Fruit fly (Drosophila melanogaster) whole organism, embryonic: ENCODE measurements around the gene Sry-alpha.

Source experiments
- ATbp ChIP-seq: fragments of 200-800 bp; sonication (Bioruptor generic); optimal IDR thresholded peaks from 2 replicates; lab custom pipeline; 2017; ENCODE audit warnings: missing biosample characterization, mild to moderate bottlenecking, missing genetic modification characterization, missing genetic modification reagents
- Aef1 ChIP-seq: fragments of 200-800 bp; sonication (Bioruptor generic); IDR thresholded peaks from 3 replicates; pipeline ENCODE4 v1.3.6; 2022; ENCODE audit warnings: missing biosample characterization, missing genetic modification characterization
- Bgb ChIP-seq: fragments of 200-800 bp; sonication (Bioruptor generic); IDR thresholded peaks from 2 replicates; pipeline ENCODE4 v1.3.6; 2022; ENCODE audit warnings: missing biosample characterization, missing genetic modification characterization; ENCODE audit not compliant: partially characterized antibody
- C15 ChIP-seq: fragments of 200-800 bp; sonication (Bioruptor generic); IDR thresholded peaks from 3 replicates; pipeline ENCODE4 v1.3.6; 2022; ENCODE audit warnings: missing biosample characterization, missing genetic modification characterization
- CG10209 ChIP-seq: fragments of 200-800 bp; sonication (Bioruptor generic); optimal IDR thresholded peaks from 3 replicates; lab custom pipeline; 2017; ENCODE audit warnings: missing biosample characterization, mild to moderate bottlenecking, missing genetic modification characterization, missing genetic modification reagents
- CG10431 ChIP-seq: fragments of 200-800 bp; sonication (Bioruptor generic); optimal IDR thresholded peaks from 3 replicates; lab custom pipeline; 2018; ENCODE audit warnings: missing biosample characterization, mild to moderate bottlenecking, missing genetic modification characterization
- CG10462 ChIP-seq: fragments of 200-800 bp; sonication (Bioruptor generic); optimal IDR thresholded peaks from 2 replicates; lab custom pipeline; 2016; ENCODE audit warnings: missing biosample characterization, missing genetic modification characterization
- CG11696 ChIP-seq: fragments of 200-800 bp; sonication (Bioruptor generic); IDR thresholded peaks from 2 replicates; pipeline ENCODE4 v1.3.6; 2022; ENCODE audit warnings: missing biosample characterization, missing genetic modification characterization
- CG11723 ChIP-seq: fragments of 200-800 bp; sonication (Bioruptor generic); optimal IDR thresholded peaks from 2 replicates; lab custom pipeline; 2017; ENCODE audit warnings: missing biosample characterization, mild to moderate bottlenecking, missing genetic modification characterization
- CG13123 ChIP-seq: fragments of 200-800 bp; sonication (Bioruptor generic); optimal IDR thresholded peaks from 2 replicates; lab custom pipeline; 2016; ENCODE audit warnings: missing biosample characterization, missing genetic modification characterization
- CG13775 ChIP-seq: fragments of 200-800 bp; sonication (Bioruptor generic); optimal IDR thresholded peaks from 3 replicates; lab custom pipeline; 2017; ENCODE audit warnings: missing biosample characterization, mild to moderate bottlenecking, missing genetic modification characterization
- CG14050 ChIP-seq: fragments of 200-800 bp; sonication (Bioruptor generic); IDR thresholded peaks from 3 replicates; pipeline ENCODE4 v1.3.6; 2022; ENCODE audit warnings: missing biosample characterization, missing genetic modification characterization
- CG14441 ChIP-seq: fragments of 200-800 bp; sonication (Bioruptor generic); IDR thresholded peaks from 2 replicates; pipeline ENCODE4 v1.3.6; 2022; ENCODE audit warnings: missing biosample characterization, missing genetic modification characterization
- CG18599 ChIP-seq: fragments of 200-800 bp; sonication (Bioruptor generic); optimal IDR thresholded peaks from 3 replicates; lab custom pipeline; 2017; ENCODE audit warnings: missing biosample characterization, missing genetic modification characterization, mild to moderate bottlenecking, moderate library complexity, missing genetic modification reagents
- CG31441 ChIP-seq: fragments of 200-800 bp; sonication (Bioruptor generic); IDR thresholded peaks from 2 replicates; pipeline ENCODE4 v1.3.6; 2022; ENCODE audit warnings: missing biosample characterization, missing genetic modification characterization
- CG3726 ChIP-seq: fragments of 200-800 bp; sonication (Bioruptor generic); IDR thresholded peaks from 3 replicates; pipeline ENCODE4, ENCODE4 v1.3.6; 2022; ENCODE audit warnings: missing biosample characterization, missing genetic modification characterization
- CG4282 ChIP-seq: fragments of 200-800 bp; sonication (Bioruptor generic); optimal IDR thresholded peaks from 2 replicates; lab custom pipeline; 2016; ENCODE audit warnings: missing biosample characterization, missing genetic modification characterization
- CG4707 ChIP-seq: fragments of 200-800 bp; sonication (Bioruptor generic); optimal IDR thresholded peaks from 2 replicates; lab custom pipeline; 2018; ENCODE audit warnings: missing biosample characterization, mild to moderate bottlenecking, missing genetic modification characterization, moderate library complexity
- CG5245 ChIP-seq: fragments of 200-800 bp; sonication (Bioruptor generic); optimal IDR thresholded peaks from 3 replicates; lab custom pipeline; 2016; ENCODE audit warnings: missing biosample characterization, missing genetic modification characterization
- CG8290 ChIP-seq, 3 experiments: fragments of 200-800 bp; sonication (Bioruptor generic); optimal IDR thresholded peaks; 2 replicates each; lab custom pipeline; 2016 to 2019; ENCODE audit warnings: missing biosample characterization in 3 of 3, missing genetic modification characterization in 3 of 3, mild to moderate bottlenecking in 2 of 3, moderate library complexity in 1 of 3
- CG9215 ChIP-seq: fragments of 200-800 bp; sonication (Bioruptor generic); IDR thresholded peaks from 2 replicates; pipeline ENCODE4 v1.3.6; 2022; ENCODE audit warnings: missing biosample characterization, missing genetic modification characterization
- D19A ChIP-seq: fragments of 200-800 bp; optimal IDR thresholded peaks from 3 replicates; lab custom pipeline; 2019; ENCODE audit warnings: missing biosample characterization, mild to moderate bottlenecking, missing genetic modification characterization, moderate library complexity
- H2.0 ChIP-seq: fragments of 200-800 bp; sonication (Bioruptor generic); IDR thresholded peaks from 2 replicates; pipeline ENCODE4 v1.3.6; 2022; ENCODE audit warnings: missing biosample characterization, missing genetic modification characterization
- Max ChIP-seq: fragments of 200-800 bp; sonication (Bioruptor generic); optimal IDR thresholded peaks from 2 replicates; lab custom pipeline; 2016; ENCODE audit warnings: missing biosample characterization, mild to moderate bottlenecking, missing genetic modification characterization
- Myb ChIP-seq: fragments of 200-800 bp; sonication (Bioruptor generic); optimal IDR thresholded peaks from 2 replicates; lab custom pipeline; 2016; ENCODE audit warnings: missing biosample characterization, missing genetic modification characterization
- Rfx ChIP-seq: fragments of 200-800 bp; sonication (Bioruptor generic); IDR thresholded peaks from 2 replicates; pipeline ENCODE4 v1.3.6; 2022; ENCODE audit warnings: missing biosample characterization, missing genetic modification characterization
- Sin3A ChIP-seq: fragments of >200 bp; optimal IDR thresholded peaks from 2 replicates; lab custom pipeline; 2018
- Xbp1 ChIP-seq: fragments of 200-800 bp; sonication (Bioruptor generic); optimal IDR thresholded peaks from 3 replicates; lab custom pipeline; 2016; ENCODE audit warnings: missing biosample characterization, mild to moderate bottlenecking, missing genetic modification characterization
- btn ChIP-seq: fragments of 200-800 bp; sonication (Bioruptor generic); optimal IDR thresholded peaks from 2 replicates; lab custom pipeline; 2016; ENCODE audit warnings: missing biosample characterization, missing genetic modification characterization
- chif ChIP-seq, 2 experiments: fragments of 200-800 bp; sonication (Bioruptor generic); optimal IDR thresholded peaks; 3 replicates each; lab custom pipeline; 2016; ENCODE audit warnings: missing biosample characterization in 2 of 2, missing genetic modification characterization in 2 of 2
- ewg ChIP-seq: fragments of 200-800 bp; sonication (Bioruptor generic); optimal IDR thresholded peaks from 3 replicates; lab custom pipeline; 2017; ENCODE audit warnings: mild to moderate bottlenecking, missing biosample characterization, missing genetic modification reagents, missing genetic modification characterization
- fd96Cb ChIP-seq: fragments of 200-800 bp; sonication (Bioruptor generic); optimal IDR thresholded peaks from 2 replicates; lab custom pipeline; 2018; ENCODE audit warnings: missing biosample characterization, mild to moderate bottlenecking, missing genetic modification characterization, moderate library complexity
- gsb ChIP-seq: fragments of 200-800 bp; sonication (Bioruptor generic); IDR thresholded peaks from 2 replicates; pipeline ENCODE4 v1.3.6; 2022; ENCODE audit warnings: missing biosample characterization, missing genetic modification characterization
- gt ChIP-seq: fragments of 200-800 bp; sonication (Bioruptor generic); IDR thresholded peaks from 2 replicates; pipeline ENCODE4 v1.3.6; 2022; ENCODE audit warnings: missing biosample characterization, missing genetic modification characterization
- hkb ChIP-seq, 2 experiments: fragments of 200-800 bp in 1 of 2; fragments of >200 bp in 1 of 2; sonication (Bioruptor generic) in 1 of 2; IDR thresholded peaks in 1 of 2; optimal IDR thresholded peaks in 1 of 2; 2 replicates each; pipeline versions ENCODE4 v1.3.6 to Lab custom; 2017 to 2022; ENCODE audit warnings: missing biosample characterization in 1 of 2, missing genetic modification characterization in 1 of 2
- nerfin-1 ChIP-seq: fragments of 200-800 bp; sonication (Bioruptor generic); optimal IDR thresholded peaks from 3 replicates; lab custom pipeline; 2019; ENCODE audit warnings: missing biosample characterization, mild to moderate bottlenecking, missing genetic modification characterization, moderate library complexity
- nmo ChIP-seq: fragments of 200-800 bp; sonication (Bioruptor generic); optimal IDR thresholded peaks from 2 replicates; lab custom pipeline; 2018; ENCODE audit warnings: missing biosample characterization, mild to moderate bottlenecking, missing genetic modification characterization, moderate library complexity
- onecut ChIP-seq: fragments of 200-800 bp; sonication (Bioruptor generic); IDR thresholded peaks from 2 replicates; pipeline ENCODE4 v1.3.6; 2022; ENCODE audit warnings: missing biosample characterization, missing genetic modification characterization
- p53 ChIP-seq: fragments of 200-800 bp; sonication (Bioruptor generic); optimal IDR thresholded peaks from 2 replicates; lab custom pipeline; 2016; ENCODE audit warnings: missing biosample characterization, missing genetic modification characterization
- run ChIP-seq: fragments of 200-800 bp; sonication (Bioruptor generic); optimal IDR thresholded peaks from 3 replicates; lab custom pipeline; 2018; ENCODE audit warnings: missing biosample characterization, mild to moderate bottlenecking, missing genetic modification characterization
- shn ChIP-seq: fragments of 200-800 bp; sonication (Bioruptor generic); optimal IDR thresholded peaks from 3 replicates; lab custom pipeline; 2016; ENCODE audit warnings: missing biosample characterization, missing genetic modification characterization
- sim ChIP-seq: fragments of 200-800 bp; sonication (Bioruptor generic); IDR thresholded peaks from 2 replicates; pipeline ENCODE4 v1.3.6; 2022; ENCODE audit warnings: missing biosample characterization, missing genetic modification characterization
- slou ChIP-seq: fragments of 200-800 bp; sonication (Bioruptor generic); optimal IDR thresholded peaks from 3 replicates; lab custom pipeline; 2016; ENCODE audit warnings: missing biosample characterization, missing genetic modification characterization
- sna ChIP-seq: fragments of 200-800 bp; sonication (Bioruptor generic); IDR thresholded peaks from 2 replicates; pipeline ENCODE4 v1.3.6; 2022; ENCODE audit warnings: missing biosample characterization, missing genetic modification characterization; ENCODE audit not compliant: partially characterized antibody
- so ChIP-seq: fragments of 200-800 bp; sonication (Bioruptor generic); IDR thresholded peaks from 3 replicates; pipeline ENCODE4 v1.3.6; 2022; ENCODE audit warnings: missing biosample characterization, missing genetic modification characterization
- sob ChIP-seq: fragments of 200-800 bp; sonication (Bioruptor generic); IDR thresholded peaks from 2 replicates; pipeline ENCODE4 v1.3.6; 2022; ENCODE audit warnings: missing biosample characterization, missing genetic modification characterization
- sqz ChIP-seq: fragments of 200-800 bp; sonication (Bioruptor generic); optimal IDR thresholded peaks from 3 replicates; lab custom pipeline; 2018; ENCODE audit warnings: missing biosample characterization, mild to moderate bottlenecking, missing genetic modification characterization
- sr ChIP-seq: fragments of 200-800 bp; sonication (Bioruptor generic); IDR thresholded peaks from 3 replicates; pipeline ENCODE4 v1.3.6; 2022; ENCODE audit warnings: missing biosample characterization, missing genetic modification characterization
- tap ChIP-seq: fragments of 200-800 bp; optimal IDR thresholded peaks from 3 replicates; lab custom pipeline; 2019; ENCODE audit warnings: missing biosample characterization, mild to moderate bottlenecking, missing genetic modification characterization, moderate library complexity
- tin ChIP-seq: fragments of 200-800 bp; sonication (Bioruptor generic); optimal IDR thresholded peaks from 3 replicates; lab custom pipeline; 2016; ENCODE audit warnings: missing biosample characterization, missing genetic modification characterization
- usp ChIP-seq: fragments of >200 bp; optimal IDR thresholded peaks from 2 replicates; lab custom pipeline; 2017; ENCODE audit warnings: missing biosample characterization, missing genetic modification characterization

Gene Sry-alpha

DNA sequence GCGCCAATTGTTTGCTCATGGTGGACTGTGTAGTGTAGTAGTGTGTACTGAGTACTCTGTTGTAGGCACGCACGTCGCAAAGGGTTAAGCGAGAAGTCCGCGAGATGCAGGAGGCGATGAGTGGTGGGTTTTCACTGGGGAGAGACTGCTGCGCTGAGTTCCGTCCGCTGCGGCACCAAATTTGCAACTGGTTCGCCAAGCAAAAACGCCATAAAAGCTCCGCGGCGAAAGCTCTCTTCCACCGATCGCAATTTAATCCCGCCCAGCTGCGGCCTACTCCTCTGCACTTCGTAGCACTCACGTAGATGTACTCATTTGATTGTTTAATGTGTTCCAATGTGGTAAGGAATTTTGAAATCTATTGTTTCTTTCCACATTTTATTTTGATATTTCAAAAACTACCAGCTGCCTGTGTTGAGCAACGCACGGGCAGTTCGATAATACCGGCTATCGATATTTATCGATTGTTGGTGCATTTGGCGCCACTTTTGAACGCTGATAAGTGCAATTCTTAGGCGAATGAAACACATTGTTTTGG lies 24.5 kb upstream of the Sry-alpha start, which contains the start of gene CG7920 (continued):
- TF ChIP-seq D19A (tag; lab: Kevin White, UChicago) = no peak
- TF ChIP-seq sim = no peak
- TF ChIP-seq CG13123 = no peak
- TF ChIP-seq Max (GFP tag; lab: Kevin White, UChicago) = no peak
- TF ChIP-seq CG14050 (GFP tag; lab: Robert Waterston, UW) = no peak
- TF ChIP-seq CG14441 (GFP tag; lab: Robert Waterston, UW) = no peak
- TF ChIP-seq Aef1 (GFP tag; lab: Robert Waterston, UW) = no peak
- TF ChIP-seq CG18599 (GFP tag; lab: Kevin White, UChicago) = peak; percentile 71
- no peak for TF ChIP-seq slou (GFP tag; lab: Kevin White, UChicago)
- no peak for TF ChIP-seq CG4282 (GFP tag; lab: Kevin White, UChicago)
- TF ChIP-seq gsb = no peak
- TF ChIP-seq Xbp1 = peak; percentile 19
- TF ChIP-seq sob = peak; percentile 42; the same call in 1 of the 2 replicates
- peak; percentile 1 for TF ChIP-seq nmo
- TF ChIP-seq CG10462 (GFP tag; lab: Kevin White, UChicago) = no peak
- peak; percentile 11 for TF ChIP-seq tap (tag; lab: Kevin White, UChicago)
- no peak for TF ChIP-seq CG11696 (GFP tag; lab: Robert Waterston, UW)
- TF ChIP-seq CG8290 (GFP tag; optimal IDR thresholded peaks at IDR 0.05; lab: Kevin White, UChicago) = peak; percentile 2
- peak in 1 of 2 experiments; percentile 46 for TF ChIP-seq CG8290 (tag; optimal IDR thresholded peaks at IDR 0.05; lab: Kevin White, UChicago)
- no peak for TF ChIP-seq hkb (optimal IDR thresholded peaks at IDR 0.05; lab: Kevin White, UChicago)
- peak; percentile 33 for TF ChIP-seq hkb (GFP tag; IDR thresholded peaks at IDR 0.05; lab: Robert Waterston, UW)
- no peak for TF ChIP-seq CG5245 (GFP tag; lab: Kevin White, UChicago)
- TF ChIP-seq ewg (GFP tag; lab: Kevin White, UChicago) = peak; percentile 3
- TF ChIP-seq onecut (GFP tag; lab: Robert Waterston, UW) = no peak
- no peak for TF ChIP-seq shn (GFP tag; lab: Kevin White, UChicago)
- no peak for TF ChIP-seq H2.0 (GFP tag; lab: Robert Waterston, UW)
- TF ChIP-seq so (GFP tag; lab: Robert Waterston, UW) = no peak
- peak; percentile 71 for TF ChIP-seq Sin3A (lab: Kevin White, UChicago)
- TF ChIP-seq Bgb (GFP tag; lab: Robert Waterston, UW) = peak; percentile 79
- TF ChIP-seq tin (GFP tag; lab: Kevin White, UChicago) = peak; percentile 9
- TF ChIP-seq C15 = no peak
- TF ChIP-seq sqz (GFP tag; lab: Kevin White, UChicago) = no peak
- TF ChIP-seq CG31441 (GFP tag; lab: Robert Waterston, UW) = 0 out of 2 replicates have a peak, but pooled peaks have one; percentile 8
- TF ChIP-seq gt (GFP tag; lab: Robert Waterston, UW) = no peak
- no peak for TF ChIP-seq CG4707 (GFP tag; lab: Kevin White, UChicago)
- TF ChIP-seq CG3726 (GFP tag; lab: Robert Waterston, UW) = 0 out of 3 replicates have a peak, but pooled peaks have one; percentile 6
- no peak for TF ChIP-seq Rfx
- no peak for TF ChIP-seq ATbp (GFP tag; lab: Kevin White, UChicago)
- TF ChIP-seq btn (GFP tag; lab: Kevin White, UChicago) = no peak
- TF ChIP-seq CG10209 (GFP tag; lab: Kevin White, UChicago) = no peak
- TF ChIP-seq sna (GFP tag; lab: Robert Waterston, UW) = peak; percentile 83
- no peak for TF ChIP-seq chif (GFP tag; optimal IDR thresholded peaks at IDR 0.05; lab: Kevin White, UChicago)
- TF ChIP-seq CG9215 (GFP tag; lab: Robert Waterston, UW) = no peak
- no peak for TF ChIP-seq sr
- TF ChIP-seq CG13775 = no peak
- no peak for TF ChIP-seq fd96Cb (tag; lab: Kevin White, UChicago)
- TF ChIP-seq p53 = no peak
- TF ChIP-seq usp (GFP tag; lab: Kevin White, UChicago) = no peak
- no peak for TF ChIP-seq CG10431 (GFP tag; lab: Kevin White, UChicago)
- TF ChIP-seq CG11723 (GFP tag; lab: Kevin White, UChicago) = no peak
- peak; percentile 2 for TF ChIP-seq nerfin-1 (tag; lab: Kevin White, UChicago)
- no peak for TF ChIP-seq run (tag; lab: Kevin White, UChicago)
- peak; percentile 79 for TF ChIP-seq Myb (GFP tag; lab: Kevin White, UChicago)
